Fruit fly (Drosophila melanogaster) whole organism, embryonic: ENCODE results near the gene CG31287.

Source experiments
- C15 ChIP-seq: fragments of 200-800 bp; sonication (Bioruptor generic); IDR thresholded peaks from 3 replicates; pipeline ENCODE4 v1.3.6; 2022; ENCODE audit warnings: missing biosample characterization, missing genetic modification characterization
- CG12299 ChIP-seq: fragments of 200-800 bp; sonication (Bioruptor generic); optimal IDR thresholded peaks from 2 replicates; lab custom pipeline; 2018; ENCODE audit warnings: missing biosample characterization, mild to moderate bottlenecking, missing genetic modification characterization
- CG15011 ChIP-seq: fragments of 200-800 bp; sonication (Bioruptor generic); optimal IDR thresholded peaks from 3 replicates; lab custom pipeline; 2018; ENCODE audit warnings: missing biosample characterization, mild to moderate bottlenecking, missing genetic modification characterization
- CG15269 ChIP-seq: fragments of 200-800 bp; sonication (Bioruptor generic); optimal IDR thresholded peaks from 2 replicates; lab custom pipeline; 2018; ENCODE audit warnings: missing biosample characterization, mild to moderate bottlenecking, missing genetic modification characterization, moderate library complexity
- CG1792 ChIP-seq: fragments of 200-800 bp; sonication (Bioruptor generic); optimal IDR thresholded peaks from 2 replicates; lab custom pipeline; 2016; ENCODE audit warnings: missing biosample characterization, missing genetic modification characterization
- CG18262 ChIP-seq: fragments of 200-800 bp; optimal IDR thresholded peaks from 3 replicates; lab custom pipeline; 2019; ENCODE audit warnings: missing biosample characterization, mild to moderate bottlenecking, missing genetic modification characterization, moderate library complexity
- CG2202 ChIP-seq: fragments of 200-800 bp; sonication (Bioruptor generic); optimal IDR thresholded peaks from 2 replicates; lab custom pipeline; 2018; ENCODE audit warnings: missing biosample characterization, mild to moderate bottlenecking, missing genetic modification characterization
- CG2875 ChIP-seq: fragments of 200-800 bp; sonication (Bioruptor generic); optimal IDR thresholded peaks from 2 replicates; lab custom pipeline; 2017; ENCODE audit warnings: missing biosample characterization, mild to moderate bottlenecking, missing genetic modification characterization, missing genetic modification reagents
- CG31441 ChIP-seq: fragments of 200-800 bp; sonication (Bioruptor generic); IDR thresholded peaks from 2 replicates; pipeline ENCODE4 v1.3.6; 2022; ENCODE audit warnings: missing biosample characterization, missing genetic modification characterization
- CG3407 ChIP-seq: fragments of 200-800 bp; sonication (Bioruptor generic); optimal IDR thresholded peaks from 2 replicates; lab custom pipeline; 2018; ENCODE audit warnings: missing biosample characterization, mild to moderate bottlenecking, missing genetic modification characterization
- CG3838 ChIP-seq: fragments of 200-800 bp; sonication (Bioruptor generic); optimal IDR thresholded peaks from 3 replicates; lab custom pipeline; 2016; ENCODE audit warnings: missing biosample characterization, missing genetic modification characterization
- CG4360 ChIP-seq: fragments of 200-800 bp; sonication (Bioruptor generic); IDR thresholded peaks from 2 replicates; pipeline ENCODE4 v1.3.6; 2022; ENCODE audit warnings: missing biosample characterization, missing genetic modification characterization
- CG4707 ChIP-seq: fragments of 200-800 bp; sonication (Bioruptor generic); optimal IDR thresholded peaks from 2 replicates; lab custom pipeline; 2018; ENCODE audit warnings: missing biosample characterization, mild to moderate bottlenecking, missing genetic modification characterization, moderate library complexity
- CG7786 ChIP-seq: fragments of 200-800 bp; sonication (Bioruptor generic); optimal IDR thresholded peaks from 2 replicates; lab custom pipeline; 2016; ENCODE audit warnings: missing biosample characterization, missing genetic modification characterization
- CG7839 ChIP-seq: fragments of 200-800 bp; sonication (Bioruptor generic); optimal IDR thresholded peaks from 3 replicates; lab custom pipeline; 2018; ENCODE audit warnings: missing biosample characterization, mild to moderate bottlenecking, missing genetic modification characterization, moderate library complexity
- CG9817 ChIP-seq: fragments of 200-800 bp; sonication (Bioruptor generic); optimal IDR thresholded peaks from 2 replicates; lab custom pipeline; 2018; ENCODE audit warnings: missing biosample characterization, mild to moderate bottlenecking, missing genetic modification characterization, moderate library complexity
- CoRest ChIP-seq: fragments of 200-800 bp; sonication (Bioruptor generic); optimal IDR thresholded peaks from 3 replicates; lab custom pipeline; 2018; ENCODE audit warnings: missing biosample characterization, mild to moderate bottlenecking, missing genetic modification characterization, moderate library complexity
- D ChIP-seq, 2 experiments: fragments of 200-800 bp in 1 of 2; fragments of >200 bp in 1 of 2; sonication (Bioruptor generic) in 1 of 2; optimal IDR thresholded peaks; 2 replicates in 1 of 2; 3 replicates in 1 of 2; lab custom pipeline; 2017; ENCODE audit warnings: mild to moderate bottlenecking in 1 of 2, missing biosample characterization in 1 of 2, missing genetic modification characterization in 1 of 2, missing genetic modification reagents in 1 of 2
- Dad ChIP-seq: fragments of 200-800 bp; sonication (Bioruptor generic); optimal IDR thresholded peaks from 3 replicates; lab custom pipeline; 2016; ENCODE audit warnings: missing biosample characterization, missing genetic modification characterization
- Deaf1 ChIP-seq: fragments of 200-800 bp; optimal IDR thresholded peaks from 3 replicates; lab custom pipeline; 2019; ENCODE audit warnings: missing biosample characterization, mild to moderate bottlenecking, missing genetic modification characterization, moderate library complexity
- Dll ChIP-seq: fragments of 200-800 bp; sonication (Bioruptor generic); IDR thresholded peaks from 4 replicates; pipeline ENCODE4 v1.3.6; 2022; ENCODE audit warnings: missing biosample characterization, missing genetic modification characterization; ENCODE audit not compliant: partially characterized antibody
- Doc3 ChIP-seq: fragments of 200-800 bp; sonication (Bioruptor generic); IDR thresholded peaks from 3 replicates; pipeline ENCODE4 v1.3.6; 2022; ENCODE audit warnings: missing biosample characterization, missing genetic modification characterization; ENCODE audit not compliant: partially characterized antibody
- Ets65A ChIP-seq: fragments of 200-800 bp; sonication (Bioruptor generic); peaks from one replicate; lab custom pipeline; 2016; ENCODE audit warnings: missing biosample characterization, missing genetic modification characterization
- HLH3B ChIP-seq: fragments of 200-800 bp; sonication (Bioruptor generic); IDR thresholded peaks from 2 replicates; pipeline ENCODE4 v1.3.6; 2022; ENCODE audit warnings: missing biosample characterization, missing genetic modification characterization
- HLH4C ChIP-seq: fragments of 200-800 bp; sonication (Bioruptor generic); IDR thresholded peaks from 3 replicates; pipeline ENCODE4 v1.3.6; 2022; ENCODE audit warnings: missing biosample characterization, missing genetic modification characterization; ENCODE audit not compliant: partially characterized antibody
- Hr78 ChIP-seq, 2 experiments: fragments of 200-800 bp in 1 of 2; fragments of >200 bp in 1 of 2; sonication (Bioruptor generic) in 1 of 2; optimal IDR thresholded peaks; 2 replicates each; lab custom pipeline; 2017 to 2019; ENCODE audit warnings: missing biosample characterization in 2 of 2, missing genetic modification characterization in 2 of 2, mild to moderate bottlenecking in 1 of 2, moderate library complexity in 1 of 2
- MBD-R2 ChIP-seq: fragments of 200-800 bp; sonication (Bioruptor generic); IDR thresholded peaks from 2 replicates; pipeline ENCODE4 v1.3.6; 2022; ENCODE audit warnings: missing biosample characterization, missing genetic modification characterization
- Scr ChIP-seq: fragments of 200-800 bp; sonication (Bioruptor generic); IDR thresholded peaks from 2 replicates; pipeline ENCODE4 v1.3.6; 2022; ENCODE audit warnings: missing biosample characterization, missing genetic modification characterization; ENCODE audit not compliant: partially characterized antibody
- Sry-β ChIP-seq: fragments of 200-800 bp; sonication (Bioruptor generic); optimal IDR thresholded peaks from 2 replicates; lab custom pipeline; 2018; ENCODE audit warnings: missing biosample characterization, mild to moderate bottlenecking, missing genetic modification characterization, moderate library complexity
- YL-1 ChIP-seq: fragments of 200-800 bp; sonication (Bioruptor generic); optimal IDR thresholded peaks from 3 replicates; lab custom pipeline; 2017; ENCODE audit warnings: missing biosample characterization, mild to moderate bottlenecking, missing genetic modification characterization
- amos ChIP-seq: fragments of 200-800 bp; sonication (Bioruptor generic); IDR thresholded peaks from 2 replicates; pipeline ENCODE4 v1.3.6; 2022; ENCODE audit warnings: missing biosample characterization, missing genetic modification characterization; ENCODE audit not compliant: partially characterized antibody
- dysf ChIP-seq: fragments of 200-800 bp; sonication (Bioruptor generic); IDR thresholded peaks from 3 replicates; pipeline ENCODE4 v1.3.6; 2022; ENCODE audit warnings: missing biosample characterization, missing genetic modification characterization
- eve ChIP-seq, 2 experiments: fragments of >200 bp; optimal IDR thresholded peaks; 2 replicates each; lab custom pipeline; 2017; ENCODE audit warnings: missing biosample characterization in 2 of 2, missing genetic modification characterization in 2 of 2
- fd102C ChIP-seq: fragments of 200-800 bp; sonication (Bioruptor generic); optimal IDR thresholded peaks from 2 replicates; lab custom pipeline; 2018; ENCODE audit warnings: missing biosample characterization, mild to moderate bottlenecking, missing genetic modification characterization, moderate library complexity
- fd96Cb ChIP-seq: fragments of 200-800 bp; sonication (Bioruptor generic); optimal IDR thresholded peaks from 2 replicates; lab custom pipeline; 2018; ENCODE audit warnings: missing biosample characterization, mild to moderate bottlenecking, missing genetic modification characterization, moderate library complexity
- fu2 ChIP-seq: fragments of 200-800 bp; sonication (Bioruptor generic); optimal IDR thresholded peaks from 2 replicates; lab custom pipeline; 2016; ENCODE audit warnings: missing biosample characterization, missing genetic modification characterization
- gsb-n ChIP-seq: fragments of 200-800 bp; sonication (Bioruptor generic); optimal IDR thresholded peaks from 3 replicates; lab custom pipeline; 2018; ENCODE audit warnings: missing biosample characterization, mild to moderate bottlenecking, missing genetic modification characterization
- ind ChIP-seq: fragments of 200-800 bp; sonication (Bioruptor generic); optimal IDR thresholded peaks from 3 replicates; lab custom pipeline; 2016; ENCODE audit warnings: missing biosample characterization, missing genetic modification characterization
- nom ChIP-seq: fragments of 200-800 bp; sonication (Bioruptor generic); optimal IDR thresholded peaks from 2 replicates; lab custom pipeline; 2017; ENCODE audit warnings: missing biosample characterization, missing genetic modification characterization, mild to moderate bottlenecking, moderate library complexity, missing genetic modification reagents
- onecut ChIP-seq: fragments of 200-800 bp; sonication (Bioruptor generic); IDR thresholded peaks from 2 replicates; pipeline ENCODE4 v1.3.6; 2022; ENCODE audit warnings: missing biosample characterization, missing genetic modification characterization
- pfk ChIP-seq: fragments of 200-800 bp; sonication (Bioruptor generic); optimal IDR thresholded peaks from 2 replicates; lab custom pipeline; 2018; ENCODE audit warnings: missing biosample characterization, mild to moderate bottlenecking, missing genetic modification characterization, moderate library complexity
- phol ChIP-seq: fragments of 200-800 bp; sonication (Bioruptor generic); optimal IDR thresholded peaks from 3 replicates; lab custom pipeline; 2018; ENCODE audit warnings: missing biosample characterization, mild to moderate bottlenecking, missing genetic modification characterization, moderate library complexity
- prd ChIP-seq, 3 experiments: fragments of >200 bp in 2 of 3; fragments of 200-800 bp in 1 of 3; sonication (Bioruptor generic) in 1 of 3; optimal IDR thresholded peaks in 2 of 3; IDR thresholded peaks in 1 of 3; 2 replicates in 2 of 3; 3 replicates in 1 of 3; pipeline versions ENCODE4 v1.3.6 to Lab custom; 2017 to 2022; ENCODE audit warnings: missing biosample characterization in 1 of 3, missing genetic modification characterization in 1 of 3
- schlank ChIP-seq: fragments of 200-800 bp; sonication (Bioruptor generic); optimal IDR thresholded peaks from 2 replicates; lab custom pipeline; 2018; ENCODE audit warnings: missing biosample characterization, mild to moderate bottlenecking, missing genetic modification characterization
- sim ChIP-seq: fragments of 200-800 bp; sonication (Bioruptor generic); IDR thresholded peaks from 2 replicates; pipeline ENCODE4 v1.3.6; 2022; ENCODE audit warnings: missing biosample characterization, missing genetic modification characterization
- sna ChIP-seq: fragments of 200-800 bp; sonication (Bioruptor generic); IDR thresholded peaks from 2 replicates; pipeline ENCODE4 v1.3.6; 2022; ENCODE audit warnings: missing biosample characterization, missing genetic modification characterization; ENCODE audit not compliant: partially characterized antibody
- sqz ChIP-seq: fragments of 200-800 bp; sonication (Bioruptor generic); optimal IDR thresholded peaks from 3 replicates; lab custom pipeline; 2018; ENCODE audit warnings: missing biosample characterization, mild to moderate bottlenecking, missing genetic modification characterization
- toy ChIP-seq: fragments of 200-800 bp; sonication (Bioruptor generic); IDR thresholded peaks from 2 replicates; pipeline ENCODE4 v1.3.6; 2022; ENCODE audit warnings: missing biosample characterization, missing genetic modification characterization

Gene CG31287

dm6 chr3R:16211883-16212540 is 8.8 kb downstream of the CG31287 start (continued):
- TF ChIP-seq D (optimal IDR thresholded peaks at IDR 0.05; lab: Kevin White, UChicago) = no peak
- TF ChIP-seq D (GFP tag; optimal IDR thresholded peaks at IDR 0.05; lab: Kevin White, UChicago) = no peak
- TF ChIP-seq CG15011 (GFP tag; lab: Kevin White, UChicago) = no peak
- TF ChIP-seq C15 (GFP tag; lab: Robert Waterston, UW) = no peak
- TF ChIP-seq HLH3B (GFP tag; lab: Robert Waterston, UW) = 0 out of 2 replicates have a peak, but pooled peaks have one; percentile 4
- no peak for TF ChIP-seq onecut
- TF ChIP-seq nom (GFP tag; lab: Kevin White, UChicago) = no peak
- TF ChIP-seq Doc3 = no peak
- no peak for TF ChIP-seq CG1792 (GFP tag; lab: Kevin White, UChicago)
- no peak for TF ChIP-seq eve (GFP tag; optimal IDR thresholded peaks at IDR 0.05; lab: Kevin White, UChicago)
- TF ChIP-seq toy (GFP tag; lab: Robert Waterston, UW) = no peak
- no peak for TF ChIP-seq CG3838 (GFP tag; lab: Kevin White, UChicago)
- no peak for TF ChIP-seq CG7839 (tag; lab: Kevin White, UChicago)
- TF ChIP-seq YL-1 (GFP tag; lab: Kevin White, UChicago) = no peak
- TF ChIP-seq sna (GFP tag; lab: Robert Waterston, UW) = peak; percentile 49; the same call in 1 of the 2 replicates
- no peak for TF ChIP-seq CG7786
- no peak for TF ChIP-seq CG3407 (GFP tag; lab: Kevin White, UChicago)
- TF ChIP-seq amos = no peak
- TF ChIP-seq sim = no peak
- no peak for TF ChIP-seq dysf (GFP tag; lab: Robert Waterston, UW)
- TF ChIP-seq gsb-n (tag; lab: Kevin White, UChicago) = no peak
- peak; percentile 16 for TF ChIP-seq CG15269
- peak; percentile 35 for TF ChIP-seq Deaf1 (tag; lab: Kevin White, UChicago)
- TF ChIP-seq CG2202 (tag; lab: Kevin White, UChicago) = no peak
- no peak for TF ChIP-seq ind (GFP tag; lab: Kevin White, UChicago)
- TF ChIP-seq Sry-β = no peak
- no peak for TF ChIP-seq CG31441
- no peak for TF ChIP-seq Ets65A (GFP tag; lab: Kevin White, UChicago)
- TF ChIP-seq prd (optimal IDR thresholded peaks at IDR 0.05; lab: Kevin White, UChicago) = no peak
- TF ChIP-seq prd (GFP tag; IDR thresholded peaks at IDR 0.05; lab: Robert Waterston, UW) = no peak
- TF ChIP-seq MBD-R2 = peak; percentile 28; the same call in 1 of the 2 replicates
- TF ChIP-seq CG18262 (tag; lab: Kevin White, UChicago) = no peak
- TF ChIP-seq CG4707 (GFP tag; lab: Kevin White, UChicago) = no peak
- TF ChIP-seq CG12299 (tag; lab: Kevin White, UChicago) = no peak
- TF ChIP-seq Scr (GFP tag; lab: Robert Waterston, UW) = no peak
- no peak for TF ChIP-seq CG2875 (GFP tag; lab: Kevin White, UChicago)
- no peak for TF ChIP-seq CoRest (tag; lab: Kevin White, UChicago)
- no peak for TF ChIP-seq Dad (GFP tag; lab: Kevin White, UChicago)
- no peak for TF ChIP-seq fd102C (GFP tag; lab: Kevin White, UChicago)
- TF ChIP-seq schlank (tag; lab: Kevin White, UChicago) = no peak
- no peak for TF ChIP-seq HLH4C (GFP tag; lab: Robert Waterston, UW)
- TF ChIP-seq Dll (GFP tag; lab: Robert Waterston, UW) = no peak
- no peak for TF ChIP-seq Hr78 (GFP tag; optimal IDR thresholded peaks at IDR 0.05; lab: Kevin White, UChicago)
- no peak for TF ChIP-seq fu2 (GFP tag; lab: Kevin White, UChicago)
- TF ChIP-seq CG9817 (tag; lab: Kevin White, UChicago) = no peak
- TF ChIP-seq sqz (GFP tag; lab: Kevin White, UChicago) = no peak
- TF ChIP-seq fd96Cb (tag; lab: Kevin White, UChicago) = no peak
- TF ChIP-seq phol (tag; lab: Kevin White, UChicago) = no peak
- no peak for TF ChIP-seq CG4360
- no peak for TF ChIP-seq pfk (GFP tag; lab: Kevin White, UChicago)
